Fruit fly (Drosophila melanogaster) whole organism, wandering third instar larva: ENCODE data around the gene TM9SF2.

Experiments
- Abd-B ChIP-seq: fragments of >200 bp; optimal IDR thresholded peaks from 2 replicates; lab custom pipeline; 2017; ENCODE audit warnings: missing biosample characterization, missing genetic modification characterization
- CG32264 ChIP-seq: fragments of 200-800 bp; sonication (Bioruptor generic); optimal IDR thresholded peaks from 2 replicates; lab custom pipeline; 2016; ENCODE audit warnings: missing biosample characterization, missing genetic modification characterization
- CG9705 ChIP-seq: fragments of 200-800 bp; sonication (Bioruptor generic); optimal IDR thresholded peaks from 2 replicates; lab custom pipeline; 2018; ENCODE audit warnings: missing biosample characterization, mild to moderate bottlenecking, missing genetic modification characterization
- CrebA ChIP-seq: fragments of 200-800 bp; sonication (Bioruptor generic); optimal IDR thresholded peaks from 2 replicates; lab custom pipeline; 2016; ENCODE audit warnings: missing biosample characterization, mild to moderate bottlenecking, missing genetic modification characterization, borderline replicate concordance
- Dfd ChIP-seq: fragments of >200 bp; optimal IDR thresholded peaks from 2 replicates; lab custom pipeline; 2017; ENCODE audit warnings: missing biosample characterization, missing genetic modification characterization
- Dif ChIP-seq: fragments of 200-275, 200-300 bp; sonication (Bioruptor generic); optimal IDR thresholded peaks from 2 replicates; lab custom pipeline; 2018; ENCODE audit warnings: missing biosample characterization, missing genetic modification characterization; ENCODE audit not compliant: partially characterized antibody
- GATAd ChIP-seq: sonication (Bioruptor generic); optimal IDR thresholded peaks from 2 replicates; lab custom pipeline; 2016; ENCODE audit warnings: missing biosample characterization, missing genetic modification characterization
- HLH106 ChIP-seq: fragments of 200-800 bp; optimal IDR thresholded peaks from 3 replicates; lab custom pipeline; 2019; ENCODE audit warnings: missing biosample characterization, mild to moderate bottlenecking, missing genetic modification characterization, moderate library complexity
- Hnf4 ChIP-seq: fragments of 200-800 bp; sonication (Bioruptor generic); optimal IDR thresholded peaks from 2 replicates; lab custom pipeline; 2016; ENCODE audit warnings: missing biosample characterization, mild to moderate bottlenecking, missing genetic modification characterization
- Hr78 ChIP-seq: fragments of >200 bp; optimal IDR thresholded peaks from 2 replicates; lab custom pipeline; 2017; ENCODE audit warnings: missing biosample characterization, missing genetic modification characterization
- Hr83 ChIP-seq: fragments of 200-300 bp; sonication (Bioruptor generic); optimal IDR thresholded peaks from 2 replicates; lab custom pipeline; 2016; ENCODE audit warnings: missing biosample characterization, mild to moderate bottlenecking, missing genetic modification characterization, moderate library complexity; ENCODE audit not compliant: poor library complexity, severe bottlenecking
- Jra ChIP-seq: sonication (Bioruptor generic); optimal IDR thresholded peaks from 2 replicates; lab custom pipeline; 2016; ENCODE audit warnings: missing biosample characterization, missing genetic modification characterization
- Mio ChIP-seq: sonication (Bioruptor generic); optimal IDR thresholded peaks from 2 replicates; lab custom pipeline; 2016; ENCODE audit warnings: missing biosample characterization, missing genetic modification characterization
- Myc ChIP-seq: fragments of >200 bp; optimal IDR thresholded peaks from 2 replicates; lab custom pipeline; 2017
- N ChIP-seq: fragments of >200 bp; optimal IDR thresholded peaks from 2 replicates; lab custom pipeline; 2018; ENCODE audit warnings: missing biosample characterization, missing external identifiers, missing genetic modification characterization
- OdsH ChIP-seq: fragments of 200-800 bp; sonication (Bioruptor generic); optimal IDR thresholded peaks from 2 replicates; lab custom pipeline; 2016; ENCODE audit warnings: missing biosample characterization, mild to moderate bottlenecking, missing genetic modification characterization
- Rel ChIP-seq, 2 experiments: fragments of 200-800 bp; sonication (Bioruptor generic) in 1 of 2; optimal IDR thresholded peaks; 2 replicates in 1 of 2; 3 replicates in 1 of 2; lab custom pipeline; 2016 to 2019; ENCODE audit warnings: mild to moderate bottlenecking in 2 of 2, missing biosample characterization in 2 of 2, missing genetic modification characterization in 2 of 2, moderate library complexity in 1 of 2
- Sp1 ChIP-seq: fragments of 200-800 bp; sonication (Bioruptor generic); optimal IDR thresholded peaks from 3 replicates; lab custom pipeline; 2019; ENCODE audit warnings: missing biosample characterization, mild to moderate bottlenecking, missing genetic modification characterization, moderate library complexity
- Vsx2 ChIP-seq: fragments of 200-300, 225-300 bp; sonication (Bioruptor generic); optimal IDR thresholded peaks from 2 replicates; lab custom pipeline; 2018; ENCODE audit warnings: missing biosample characterization, missing genetic modification characterization; ENCODE audit not compliant: partially characterized antibody
- br ChIP-seq: fragments of 200-800 bp; sonication (Bioruptor generic); optimal IDR thresholded peaks from 2 replicates; lab custom pipeline; 2016; ENCODE audit warnings: missing biosample characterization, missing genetic modification characterization
- brk ChIP-seq: fragments of 200-800 bp; sonication (Bioruptor generic); optimal IDR thresholded peaks from 2 replicates; lab custom pipeline; 2016; ENCODE audit warnings: missing biosample characterization, mild to moderate bottlenecking, missing genetic modification characterization
- dl ChIP-seq, 2 experiments: fragments of 175-275, 200-275 bp in 1 of 2; fragments of 200-275 bp in 1 of 2; sonication (Bioruptor generic); optimal IDR thresholded peaks; lab custom pipeline; 2018; ENCODE audit warnings: mild to moderate bottlenecking in 2 of 2, missing biosample characterization in 2 of 2, missing genetic modification characterization in 2 of 2, moderate library complexity in 2 of 2; ENCODE audit not compliant: partially characterized antibody in 2 of 2, insufficient read depth in 1 of 2
- dmrt93B ChIP-seq: fragments of 200-800 bp; sonication (Bioruptor generic); optimal IDR thresholded peaks from 2 replicates; lab custom pipeline; 2018; ENCODE audit warnings: missing biosample characterization, mild to moderate bottlenecking, missing genetic modification characterization
- dsf ChIP-seq: sonication (Bioruptor generic); optimal IDR thresholded peaks from 2 replicates; lab custom pipeline; 2016; ENCODE audit warnings: missing biosample characterization, missing genetic modification characterization, borderline replicate concordance
- ey ChIP-seq: fragments of 200-800 bp; sonication (Bioruptor generic); optimal IDR thresholded peaks from 2 replicates; lab custom pipeline; 2016; ENCODE audit warnings: missing biosample characterization, missing genetic modification characterization
- foxo ChIP-seq, 2 experiments: fragments of 200-800 bp; sonication (Bioruptor generic); optimal IDR thresholded peaks; 2 replicates in 1 of 2; 3 replicates in 1 of 2; lab custom pipeline; 2016 to 2017; ENCODE audit warnings: missing biosample characterization in 2 of 2, missing genetic modification characterization in 2 of 2
- fru ChIP-seq: fragments of 200-800 bp; sonication (Bioruptor generic); optimal IDR thresholded peaks from 3 replicates; lab custom pipeline; 2016; ENCODE audit warnings: missing biosample characterization, mild to moderate bottlenecking, missing genetic modification characterization
- h ChIP-seq: fragments of 200-800 bp; sonication (Bioruptor generic); optimal IDR thresholded peaks from 3 replicates; lab custom pipeline; 2016; ENCODE audit warnings: missing biosample characterization, mild to moderate bottlenecking, missing genetic modification characterization
- jim ChIP-seq: fragments of 175-275, 200-325 bp; sonication (Bioruptor generic); optimal IDR thresholded peaks from 2 replicates; lab custom pipeline; 2016; ENCODE audit warnings: missing biosample characterization, mild to moderate bottlenecking, missing genetic modification characterization
- lola ChIP-seq: fragments of >200 bp; optimal IDR thresholded peaks from 2 replicates; lab custom pipeline; 2017; ENCODE audit warnings: missing biosample characterization, missing genetic modification characterization
- pan ChIP-seq: fragments of >200 bp; optimal IDR thresholded peaks from 2 replicates; lab custom pipeline; 2017
- psq ChIP-seq: fragments of 200-800 bp; sonication (Bioruptor generic); optimal IDR thresholded peaks from 3 replicates; lab custom pipeline; 2017; ENCODE audit warnings: missing biosample characterization, mild to moderate bottlenecking, missing genetic modification characterization, moderate library complexity
- rgr ChIP-seq: fragments of 200-800 bp; sonication (Bioruptor generic); optimal IDR thresholded peaks from 3 replicates; lab custom pipeline; 2016; ENCODE audit warnings: missing biosample characterization, mild to moderate bottlenecking, missing genetic modification characterization
- sage ChIP-seq: fragments of 200-800 bp; sonication (Bioruptor generic); optimal IDR thresholded peaks from 2 replicates; lab custom pipeline; 2016; ENCODE audit warnings: missing biosample characterization, mild to moderate bottlenecking, missing genetic modification characterization
- sv ChIP-seq: fragments of 200-800 bp; sonication (Bioruptor generic); optimal IDR thresholded peaks from 3 replicates; lab custom pipeline; 2016; ENCODE audit warnings: missing biosample characterization, missing genetic modification characterization
- tai ChIP-seq: sonication (Bioruptor generic); optimal IDR thresholded peaks from 2 replicates; lab custom pipeline; 2016; ENCODE audit warnings: missing biosample characterization, missing genetic modification characterization
- usp ChIP-seq: fragments of >200 bp; optimal IDR thresholded peaks from 2 replicates; lab custom pipeline; 2017; ENCODE audit warnings: missing biosample characterization, missing genetic modification characterization
- woc ChIP-seq: sonication (Bioruptor generic); optimal IDR thresholded peaks from 2 replicates; lab custom pipeline; 2016; ENCODE audit warnings: missing biosample characterization, mild to moderate bottlenecking, missing genetic modification characterization

The TM9SF2 gene

dm6 chr2L:20724024-20724423, 10.1 kb downstream of the TM9SF2 start:
- TF ChIP-seq Rel (GFP tag; optimal IDR thresholded peaks at IDR 0.05; lab: Kevin White, UChicago) (no peak), Rel (tag; optimal IDR thresholded peaks at IDR 0.05; lab: Kevin White, UChicago) (no peak), Dfd (GFP tag; lab: Kevin White, UChicago) (no peak), lola (GFP tag; lab: Kevin White, UChicago) (no peak), sage (no peak), Myc (lab: Kevin White, UChicago) (no peak), psq (GFP tag; lab: Kevin White, UChicago) (no peak), Abd-B (GFP tag; lab: Kevin White, UChicago) (no peak), brk (GFP tag; lab: Kevin White, UChicago) (no peak), CG32264 (GFP tag; lab: Kevin White, UChicago) (no peak), Mio (no peak), OdsH (GFP tag; lab: Kevin White, UChicago) (no peak), Vsx2 (GFP tag; lab: Kevin White, UChicago) (no peak), ey (no peak), jim (GFP tag; lab: Kevin White, UChicago) (no peak), h (GFP tag; lab: Kevin White, UChicago) (no peak)

- TF ChIP-seq GATAd: no peak
- TF ChIP-seq OdsH (GFP tag; lab: Kevin White, UChicago): no peak
- TF ChIP-seq brk (GFP tag; lab: Kevin White, UChicago): no peak
- no peak for TF ChIP-seq sv
- TF ChIP-seq foxo (GFP tag; optimal IDR thresholded peaks at IDR 0.05; lab: Kevin White, UChicago): no peak
- no peak for TF ChIP-seq dmrt93B (GFP tag; lab: Kevin White, UChicago)
- TF ChIP-seq CG32264 (GFP tag; lab: Kevin White, UChicago): no peak
- no peak for TF ChIP-seq Sp1
- no peak for TF ChIP-seq Jra
- no peak for TF ChIP-seq Hr78 (GFP tag; lab: Kevin White, UChicago)
- no peak for TF ChIP-seq Mio
- no peak for TF ChIP-seq pan
- TF ChIP-seq ey: no peak
- no peak for TF ChIP-seq lola (GFP tag; lab: Kevin White, UChicago)
- TF ChIP-seq br (GFP tag; lab: Kevin White, UChicago): no peak
Measured at dm6 chr2L:20721456-20721855, 12.7 kb downstream of the TM9SF2 start.

DNA sequence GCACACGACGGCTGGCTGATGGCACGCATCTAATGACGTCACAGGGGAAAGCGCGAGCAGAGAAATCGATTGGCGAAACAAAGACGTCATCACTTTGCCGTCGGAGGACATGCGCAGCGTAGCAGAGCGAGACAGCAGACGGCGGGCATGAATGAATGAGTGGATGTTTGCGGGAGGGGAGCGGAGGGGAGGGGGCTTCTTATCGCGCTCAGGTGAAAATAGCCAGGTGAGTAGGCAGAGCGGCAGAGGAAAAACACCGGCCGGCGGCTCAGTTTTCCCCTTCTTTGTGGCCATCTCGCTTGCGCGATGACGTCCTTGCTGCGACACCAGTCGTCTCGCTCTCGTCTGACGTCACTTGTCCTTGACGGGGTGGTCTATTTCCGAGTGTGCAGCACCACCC, 14.1 kb downstream of the TM9SF2 start:
- no peak for TF ChIP-seq Hr83

DNA sequence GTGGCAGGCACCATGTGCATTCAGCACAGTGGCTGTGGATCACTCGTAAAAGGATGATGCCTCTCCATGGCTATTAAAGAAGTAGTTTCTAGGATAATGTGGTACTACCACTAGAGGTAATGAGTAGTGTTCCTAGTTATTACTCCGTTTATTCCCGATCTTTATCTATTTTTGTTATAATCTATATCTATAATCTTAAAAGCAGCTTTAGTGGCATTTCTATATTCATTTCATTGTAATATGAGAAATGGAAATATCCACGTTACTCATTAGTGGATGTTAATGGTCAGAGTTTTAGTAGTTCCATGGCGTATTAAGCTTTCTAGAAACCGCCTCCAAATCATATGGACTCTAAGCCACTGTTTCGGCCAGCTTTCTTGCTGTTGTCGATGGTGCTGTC, 17.4 kb downstream of the TM9SF2 start:
- TF ChIP-seq Hr78 (GFP tag; lab: Kevin White, UChicago): no peak

DNA sequence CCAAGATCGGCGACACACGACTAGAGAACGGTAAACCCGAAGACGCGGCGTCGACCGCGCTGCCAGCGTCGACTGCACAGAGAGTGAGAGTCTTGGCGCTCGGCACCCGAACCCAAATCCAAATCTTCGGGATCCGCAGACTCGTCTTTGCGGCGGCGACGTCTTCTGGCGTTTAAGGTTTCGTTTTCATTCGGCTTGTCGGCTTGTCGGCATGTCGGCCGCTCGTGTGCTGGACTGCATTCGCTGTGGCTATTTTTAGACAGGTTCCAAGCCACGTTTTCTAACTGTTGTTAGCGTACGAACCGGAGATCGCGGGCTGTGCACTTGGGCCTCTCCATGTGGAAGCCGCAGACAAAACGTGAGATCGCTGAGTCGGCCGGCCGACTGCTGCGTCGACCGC, 18.0 kb downstream of the TM9SF2 start:
- no peak for TF ChIP-seq Dfd (GFP tag; lab: Kevin White, UChicago)
- no peak for TF ChIP-seq Vsx2 (GFP tag; lab: Kevin White, UChicago)
- TF ChIP-seq h (GFP tag; lab: Kevin White, UChicago): peak; percentile 61
- TF ChIP-seq Rel (GFP tag; optimal IDR thresholded peaks at IDR 0.05; lab: Kevin White, UChicago): peak; percentile 43
- TF ChIP-seq Rel (tag; optimal IDR thresholded peaks at IDR 0.05; lab: Kevin White, UChicago): no peak
- TF ChIP-seq rgr (GFP tag; lab: Kevin White, UChicago): peak; percentile 22
- TF ChIP-seq fru (GFP tag; lab: Kevin White, UChicago): peak; percentile 9
- no peak for TF ChIP-seq ey
- no peak for TF ChIP-seq OdsH (GFP tag; lab: Kevin White, UChicago)
- no peak for TF ChIP-seq Myc (lab: Kevin White, UChicago)
- no peak for TF ChIP-seq Hnf4 (GFP tag; lab: Kevin White, UChicago)
- TF ChIP-seq pan: no peak
- no peak for TF ChIP-seq HLH106 (tag; lab: Kevin White, UChicago)
- no peak for TF ChIP-seq lola (GFP tag; lab: Kevin White, UChicago)
- TF ChIP-seq psq (GFP tag; lab: Kevin White, UChicago): no peak
- no peak for TF ChIP-seq usp
- peak; percentile 19 for TF ChIP-seq brk (GFP tag; lab: Kevin White, UChicago)
- no peak for TF ChIP-seq GATAd
- TF ChIP-seq woc (GFP tag; lab: Kevin White, UChicago): no peak
- TF ChIP-seq Abd-B (GFP tag; lab: Kevin White, UChicago): no peak
- no peak for TF ChIP-seq jim (GFP tag; lab: Kevin White, UChicago)
- no peak for TF ChIP-seq Jra
- no peak for TF ChIP-seq dsf (GFP tag; lab: Kevin White, UChicago)
- no peak for TF ChIP-seq Dif (GFP tag; lab: Kevin White, UChicago)
- TF ChIP-seq tai: no peak
- TF ChIP-seq br (GFP tag; lab: Kevin White, UChicago): peak; percentile 30
- no peak for TF ChIP-seq sage
- no peak for TF ChIP-seq CG32264 (GFP tag; lab: Kevin White, UChicago)
- TF ChIP-seq foxo (GFP tag; optimal IDR thresholded peaks at IDR 0.05; lab: Kevin White, UChicago): no peak
- TF ChIP-seq dl (GFP tag; optimal IDR thresholded peaks at IDR 0.05; lab: Kevin White, UChicago; ENCODE audit: insufficient read depth in 1 of 2, partially characterized antibody in 2 of 2): no peak
- TF ChIP-seq N: no peak
- TF ChIP-seq dmrt93B (GFP tag; lab: Kevin White, UChicago): no peak
- no peak for TF ChIP-seq Mio
- no peak for TF ChIP-seq Sp1
- no peak for TF ChIP-seq sv
- peak; percentile 49 for TF ChIP-seq CrebA
- TF ChIP-seq CG9705: no peak
